Worm (Caenorhabditis elegans): Measurements from ENCODE around the gene DH11.2.

The DH11.2 gene

ce11 chrII:8052172-8052571 lies 39.6 kb downstream of the DH11.2 start:
- TF ChIP-seq unc-130 (GFP tag; optimal IDR thresholded peaks at IDR 0.05) (no peak), dpl-1 (GFP tag; optimal IDR thresholded peaks at IDR 0.05) (peak; percentile 2), ztf-3 (GFP tag; optimal IDR thresholded peaks at IDR 0.05) (no peak), efl-1 (GFP tag; optimal IDR thresholded peaks at IDR 0.05) (peak; percentile 71), lsl-1 (GFP tag; optimal IDR thresholded peaks at IDR 0.05) (no peak), C17E4.6 (GFP tag; IDR thresholded peaks at IDR 0.05) (no peak), madf-8 (GFP tag; conservative IDR thresholded peaks at IDR 0.05) (peak; percentile 24; the same call in 1 of the 2 replicates), nfya-1 (tag; optimal IDR thresholded peaks at IDR 0.05; ENCODE audit: borderline replicate concordance, insufficient read depth) (no peak), F55B11.4 (tag; optimal IDR thresholded peaks at IDR 0.05; ENCODE audit: borderline replicate concordance, insufficient read depth) (no peak), aptf-2 (GFP tag; conservative IDR thresholded peaks at IDR 0.05) (peak; percentile 83; the same call in 1 of the 2 replicates), Y67H2A.10 (GFP tag; conservative IDR thresholded peaks at IDR 0.05) (no peak)

ce11 chrII:8052850-8053249 lies 40.2 kb downstream of the DH11.2 start, which contains the start of gene T05H10.4:
TSS of gene T05H10.4 (plus strand) at chrII:8053150.
- TF ChIP-seq madf-6 (GFP tag; IDR thresholded peaks at IDR 0.05) (no peak), Y67H2A.10 (GFP tag; conservative IDR thresholded peaks at IDR 0.05) (no peak), hsf-1 (GFP tag; IDR thresholded peaks at IDR 0.05) (no peak), ama-1 (optimal IDR thresholded peaks at IDR 0.05) (no peak), ama-1 (GFP tag; optimal IDR thresholded peaks at IDR 0.05) (no peak), T26A5.8 (tag; optimal IDR thresholded peaks at IDR 0.05) (no peak), efl-1 (GFP tag; optimal IDR thresholded peaks at IDR 0.05) (no peak), F57A8.1 (GFP tag; optimal IDR thresholded peaks at IDR 0.05) (no peak), nfya-2 (GFP tag; IDR thresholded peaks at IDR 0.05) (no peak), rcor-1 (GFP tag; IDR thresholded peaks at IDR 0.05) (no peak), Y53G8AR.9 (GFP tag; conservative IDR thresholded peaks at IDR 0.05) (no peak), bed-1 (GFP tag; IDR thresholded peaks at IDR 0.05) (no peak), ceh-58 (GFP tag; IDR thresholded peaks at IDR 0.05) (no peak), mxl-1 (tag; optimal IDR thresholded peaks at IDR 0.05) (no peak), ccch-3 (GFP tag; optimal IDR thresholded peaks at IDR 0.05) (no peak), ceh-27 (GFP tag; optimal IDR thresholded peaks at IDR 0.05) (no peak), tbx-9 (tag; optimal IDR thresholded peaks at IDR 0.05; ENCODE audit: borderline replicate concordance) (no peak)

DNA sequence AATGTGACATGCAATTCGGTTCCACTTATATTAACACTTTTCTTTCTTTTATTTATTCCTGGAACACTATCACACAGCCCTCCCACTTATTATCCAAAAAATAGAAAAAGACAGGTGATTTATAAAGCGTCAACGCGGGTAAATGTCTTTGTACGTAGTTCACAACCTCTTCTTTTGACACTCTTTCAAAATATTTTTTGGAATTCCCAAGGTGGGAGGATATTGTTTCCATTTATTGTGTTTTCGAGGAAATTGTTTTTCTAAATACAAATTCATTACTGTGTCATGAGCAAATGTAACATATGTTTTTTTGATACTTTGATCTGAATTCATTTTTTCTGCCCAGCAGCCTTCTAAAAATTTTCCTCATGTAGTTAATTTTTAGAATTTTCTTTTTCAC lies 45.3 kb downstream of the DH11.2 start:
- TF ChIP-seq Y95B8A.8 (GFP tag; IDR thresholded peaks at IDR 0.05) (no peak), zfh-2 (GFP tag; conservative IDR thresholded peaks at IDR 0.05) (no peak), ztf-28 (GFP tag; IDR thresholded peaks at IDR 0.05) (no peak), atf-7 (tag; optimal IDR thresholded peaks at IDR 0.05) (no peak), efl-1 (GFP tag; optimal IDR thresholded peaks at IDR 0.05) (no peak), snpc-1.1 (tag; optimal IDR thresholded peaks at IDR 0.05; ENCODE audit: insufficient read depth) (no peak), attf-3 (GFP tag; conservative IDR thresholded peaks at IDR 0.05) (no peak), F55B11.4 (tag; optimal IDR thresholded peaks at IDR 0.05; ENCODE audit: borderline replicate concordance, insufficient read depth) (no peak), die-1 (tag; optimal IDR thresholded peaks at IDR 0.05) (no peak), hlh-26 (GFP tag; conservative IDR thresholded peaks at IDR 0.05) (no peak), lin-40 (tag; optimal IDR thresholded peaks at IDR 0.05) (no peak), snpc-1.3 (tag; optimal IDR thresholded peaks at IDR 0.05; ENCODE audit: insufficient read depth) (no peak), rpc-1 (optimal IDR thresholded peaks at IDR 0.05) (no peak), rpc-1 (tag; optimal IDR thresholded peaks at IDR 0.05) (no peak), bed-1 (GFP tag; IDR thresholded peaks at IDR 0.05) (no peak), ccch-3 (GFP tag; optimal IDR thresholded peaks at IDR 0.05) (no peak), sdz-38 (tag; optimal IDR thresholded peaks at IDR 0.05) (no peak), hsf-1 (GFP tag; IDR thresholded peaks at IDR 0.05) (no peak), dpff-1 (tag; optimal IDR thresholded peaks at IDR 0.05) (no peak), Y53F4B.3 (GFP tag; IDR thresholded peaks at IDR 0.05) (no peak), F49E8.2 (tag; optimal IDR thresholded peaks at IDR 0.05; ENCODE audit: insufficient read depth) (no peak)
